Worm (Caenorhabditis elegans): Measurements from ENCODE around the gene col-158.

Gene col-158

DNA sequence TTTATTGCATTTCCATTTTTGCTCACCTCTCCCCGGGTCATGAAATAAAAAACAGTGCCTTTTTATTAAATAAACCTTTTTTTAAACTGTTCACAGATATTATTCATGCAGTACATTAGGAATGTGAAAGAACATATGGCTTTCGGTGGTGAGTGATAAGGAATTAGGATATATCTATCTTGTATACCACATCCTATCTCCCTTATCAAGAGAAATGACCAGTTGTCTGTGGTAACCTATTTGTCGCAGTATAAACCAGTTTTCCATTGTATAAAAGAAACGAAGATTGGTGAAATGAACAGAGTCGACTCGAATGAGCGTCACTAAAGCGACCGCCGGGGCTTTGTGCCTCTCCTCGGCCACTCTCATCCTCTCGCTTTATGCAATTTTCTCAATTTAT lies at the start of gene col-158:
Gene col-158, plus strand, starts transcription at position 301 of the 400 bp plus-strand sequence.
- TF ChIP-seq ztf-11 (tag; optimal IDR thresholded peaks at IDR 0.05) = no peak
- no peak for TF ChIP-seq peb-1 (tag; optimal IDR thresholded peaks at IDR 0.05)
- TF ChIP-seq nhr-21 (tag; optimal IDR thresholded peaks at IDR 0.05) = no peak
- TF ChIP-seq gmeb-1 (tag; optimal IDR thresholded peaks at IDR 0.05) = no peak
- TF ChIP-seq C34F6.9 (tag; optimal IDR thresholded peaks at IDR 0.05) = no peak
- no peak for TF ChIP-seq lin-11 (tag; optimal IDR thresholded peaks at IDR 0.05)

DNA sequence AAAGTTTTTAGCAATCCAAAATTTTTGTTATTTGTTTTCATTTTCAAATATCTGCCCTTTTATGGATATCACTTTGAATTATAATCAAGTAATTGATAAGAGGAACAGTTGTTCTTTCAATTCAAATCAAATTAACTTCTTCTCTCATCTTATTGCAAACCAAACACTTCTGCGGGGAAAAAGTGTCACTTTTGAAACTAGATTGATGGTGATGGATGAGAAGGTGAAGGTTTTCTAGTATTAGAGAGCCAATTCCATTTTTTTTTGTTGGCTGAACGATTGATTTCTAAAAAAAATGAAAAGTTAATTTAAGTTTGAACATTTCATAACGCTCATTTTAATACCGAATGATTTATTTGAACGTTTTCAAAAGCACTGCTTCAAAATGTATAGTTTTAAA lies 49.6 kb upstream of the col-158 start:
- TF ChIP-seq sma-9 (GFP tag; optimal IDR thresholded peaks at IDR 0.05) (peak; percentile 40), sma-9 (tag; optimal IDR thresholded peaks at IDR 0.05) (no peak), crh-2 (tag; optimal IDR thresholded peaks at IDR 0.05) (peak; percentile 20), dmd-4 (tag; optimal IDR thresholded peaks at IDR 0.05) (no peak), sma-3 (GFP tag; optimal IDR thresholded peaks at IDR 0.05) (no peak), ceh-82 (tag; optimal IDR thresholded peaks at IDR 0.05) (no peak), C34F6.9 (tag; optimal IDR thresholded peaks at IDR 0.05) (peak; percentile 46), ztf-11 (tag; optimal IDR thresholded peaks at IDR 0.05) (no peak), unc-62 (GFP tag; optimal IDR thresholded peaks at IDR 0.05) (peak; percentile 45), nhr-237 (tag; optimal IDR thresholded peaks at IDR 0.05) (no peak), lin-39 (tag; optimal IDR thresholded peaks at IDR 0.05) (no peak), nhr-25 (tag; optimal IDR thresholded peaks at IDR 0.05) (peak; percentile 21), ceh-16 (tag; optimal IDR thresholded peaks at IDR 0.05) (no peak), nhr-23 (tag; optimal IDR thresholded peaks at IDR 0.05) (no peak), alr-1 (tag; optimal IDR thresholded peaks at IDR 0.05) (no peak)

- TF ChIP-seq nhr-21 (tag; optimal IDR thresholded peaks at IDR 0.05) (peak; percentile 48), nhr-77 (tag; optimal IDR thresholded peaks at IDR 0.05) (no peak), sem-4 (tag; optimal IDR thresholded peaks at IDR 0.05) (peak; percentile 40), F13H6.1 (tag; optimal IDR thresholded peaks at IDR 0.05) (peak; percentile 80), nhr-25 (tag; optimal IDR thresholded peaks at IDR 0.05) (peak; percentile 48), C34F6.9 (tag; optimal IDR thresholded peaks at IDR 0.05) (peak; percentile 59), lin-39 (tag; optimal IDR thresholded peaks at IDR 0.05) (no peak), nhr-11 (tag; optimal IDR thresholded peaks at IDR 0.05) (no peak), elt-1 (tag; optimal IDR thresholded peaks at IDR 0.05) (no peak), ceh-82 (tag; optimal IDR thresholded peaks at IDR 0.05) (peak; percentile 2), unc-39 (tag; optimal IDR thresholded peaks at IDR 0.05) (no peak), dmd-4 (tag; optimal IDR thresholded peaks at IDR 0.05) (no peak), lin-13 (GFP tag; optimal IDR thresholded peaks at IDR 0.05) (peak; percentile 45), nhr-12 (tag; optimal IDR thresholded peaks at IDR 0.05) (no peak), fos-1 (tag; optimal IDR thresholded peaks at IDR 0.05) (peak; percentile 74), alr-1 (tag; optimal IDR thresholded peaks at IDR 0.05) (no peak), sma-9 (GFP tag; optimal IDR thresholded peaks at IDR 0.05) (peak; percentile 90), sma-9 (tag; optimal IDR thresholded peaks at IDR 0.05) (no peak), mbf-1 (tag; optimal IDR thresholded peaks at IDR 0.05) (no peak), nhr-10 (tag; optimal IDR thresholded peaks at IDR 0.05) (no peak), nhr-6 (tag; optimal IDR thresholded peaks at IDR 0.05) (no peak), lsy-2 (tag; optimal IDR thresholded peaks at IDR 0.05) (peak; percentile 69 to 72), sma-3 (GFP tag; optimal IDR thresholded peaks at IDR 0.05) (peak; percentile 87), ztf-1 (GFP tag; conservative IDR thresholded peaks at IDR 0.05) (no peak), gmeb-1 (tag; optimal IDR thresholded peaks at IDR 0.05) (peak; percentile 74), egl-27 (tag; optimal IDR thresholded peaks at IDR 0.05) (peak; percentile 20), mdl-1 (tag; optimal IDR thresholded peaks at IDR 0.05) (peak; percentile 3 to 12), snpc-4 (tag; optimal IDR thresholded peaks at IDR 0.05) (peak; percentile 16), ZK546.5 (tag; optimal IDR thresholded peaks at IDR 0.05) (no peak), ztf-4 (tag; optimal IDR thresholded peaks at IDR 0.05) (no peak), crh-2 (tag; optimal IDR thresholded peaks at IDR 0.05) (peak; percentile 63), skn-1 (tag; optimal IDR thresholded peaks at IDR 0.05) (no peak), ama-1 (optimal IDR thresholded peaks at IDR 0.05) (no peak), unc-62 (GFP tag; optimal IDR thresholded peaks at IDR 0.05) (no peak), zag-1 (tag; optimal IDR thresholded peaks at IDR 0.05) (no peak), nhr-237 (tag; optimal IDR thresholded peaks at IDR 0.05) (no peak), aly-2 (tag; optimal IDR thresholded peaks at IDR 0.05) (no peak), nhr-23 (tag; optimal IDR thresholded peaks at IDR 0.05) (no peak), unc-55 (GFP tag; optimal IDR thresholded peaks at IDR 0.05) (no peak), peb-1 (tag; optimal IDR thresholded peaks at IDR 0.05) (no peak), R02D3.7 (tag; optimal IDR thresholded peaks at IDR 0.05) (no peak), ceh-16 (tag; optimal IDR thresholded peaks at IDR 0.05) (peak; percentile 33), nhr-129 (tag; optimal IDR thresholded peaks at IDR 0.05) (peak; percentile 94), elt-3 (tag; optimal IDR thresholded peaks at IDR 0.05) (no peak), ztf-11 (tag; optimal IDR thresholded peaks at IDR 0.05) (no peak), mab-5 (tag; optimal IDR thresholded peaks at IDR 0.05) (no peak), Y55F3AM.14 (GFP tag; optimal IDR thresholded peaks at IDR 0.05) (peak; percentile 70), lin-11 (tag; optimal IDR thresholded peaks at IDR 0.05) (peak; percentile 88)
These were observed 46.5 kb upstream of the col-158 start, which contains the start of gene F55A11.11 for ce11 chrV:11782809-11783440. TSS of gene F55A11.11 (plus strand) at chrV:11783149.

Measured in whole organism, L2 larva.